Worm (Caenorhabditis elegans) whole organism, L1 larva: ENCODE results near the gene ztf-7.

Experiments used
- C16A3.4 ChIP-seq: fragments of 150-350 bp; optimal IDR thresholded peaks from 2 replicates; lab custom pipeline; 2014; ENCODE audit warnings: missing biosample characterization, missing genetic modification characterization
- nhr-237 ChIP-seq: fragments of 150-350 bp; optimal IDR thresholded peaks from 2 replicates; lab custom pipeline; 2014; ENCODE audit warnings: missing biosample characterization, missing genetic modification characterization
- sup-37 ChIP-seq: fragments of 200-800 bp; sonication (Bioruptor generic); optimal IDR thresholded peaks from 2 replicates; lab custom pipeline; 2018; ENCODE audit warnings: mild to moderate bottlenecking, missing genetic modification characterization, missing compliant biosample characterization

ce11 chrV:9777645-9778044 lies 11.9 kb downstream of the ztf-7 start, which contains the start of gene smg-4:
- TF ChIP-seq nhr-237 (tag; lab: Kevin White, UChicago) (no peak), sup-37 (no peak), C16A3.4 (tag; lab: Kevin White, UChicago) (no peak)
